Fruit fly (Drosophila melanogaster) whole organism, embryonic: ENCODE measurements around the gene tomb.

ENCODE experiments used
- ATbp ChIP-seq: fragments of 200-800 bp; sonication (Bioruptor generic); optimal IDR thresholded peaks from 2 replicates; lab custom pipeline; 2017; ENCODE audit warnings: missing biosample characterization, mild to moderate bottlenecking, missing genetic modification characterization, missing genetic modification reagents
- Atf-2 ChIP-seq: fragments of 200-800 bp; sonication (Bioruptor generic); optimal IDR thresholded peaks from 2 replicates; lab custom pipeline; 2016; ENCODE audit warnings: missing biosample characterization, missing genetic modification characterization
- CG1024 ChIP-seq: fragments of 200-800 bp; sonication (Bioruptor generic); IDR thresholded peaks from 2 replicates; pipeline ENCODE4 v1.3.6; 2022; ENCODE audit warnings: missing biosample characterization, missing genetic modification characterization
- CG10267 ChIP-seq: fragments of 200-800 bp; sonication (Bioruptor generic); optimal IDR thresholded peaks from 2 replicates; lab custom pipeline; 2018; ENCODE audit warnings: missing biosample characterization, mild to moderate bottlenecking, missing genetic modification characterization, moderate library complexity
- CG11504 ChIP-seq: fragments of 200-800 bp; sonication (Bioruptor generic); optimal IDR thresholded peaks from 3 replicates; lab custom pipeline; 2019; ENCODE audit warnings: missing biosample characterization, mild to moderate bottlenecking, missing genetic modification characterization, moderate library complexity
- CG11696 ChIP-seq: fragments of 200-800 bp; sonication (Bioruptor generic); IDR thresholded peaks from 2 replicates; pipeline ENCODE4 v1.3.6; 2022; ENCODE audit warnings: missing biosample characterization, missing genetic modification characterization
- CG12155 ChIP-seq: fragments of 200-800 bp; sonication (Bioruptor generic); optimal IDR thresholded peaks from 3 replicates; lab custom pipeline; 2016; ENCODE audit warnings: missing biosample characterization, missing genetic modification characterization
- CG12769 ChIP-seq: fragments of 200-800 bp; sonication (Bioruptor generic); optimal IDR thresholded peaks from 2 replicates; lab custom pipeline; 2019; ENCODE audit warnings: missing biosample characterization, mild to moderate bottlenecking, missing genetic modification characterization, moderate library complexity
- CG12942 ChIP-seq: fragments of 200-800 bp; sonication (Bioruptor generic); optimal IDR thresholded peaks from 3 replicates; lab custom pipeline; 2016; ENCODE audit warnings: missing biosample characterization, missing genetic modification characterization
- CG13624 ChIP-seq: fragments of 200-800 bp; sonication (Bioruptor generic); optimal IDR thresholded peaks from 2 replicates; lab custom pipeline; 2016; ENCODE audit warnings: missing biosample characterization, missing genetic modification characterization
- CG15514 ChIP-seq: fragments of 200-800 bp; sonication (Bioruptor generic); optimal IDR thresholded peaks from 3 replicates; lab custom pipeline; 2017; ENCODE audit warnings: missing biosample characterization, missing genetic modification characterization, mild to moderate bottlenecking, moderate library complexity, missing genetic modification reagents
- CG15601 ChIP-seq: fragments of 200-800 bp; sonication (Bioruptor generic); optimal IDR thresholded peaks from 3 replicates; lab custom pipeline; 2019; ENCODE audit warnings: missing biosample characterization, mild to moderate bottlenecking, missing genetic modification characterization, moderate library complexity
- CG1647 ChIP-seq: fragments of 200-800 bp; sonication (Bioruptor generic); optimal IDR thresholded peaks from 3 replicates; lab custom pipeline; 2016; ENCODE audit warnings: missing biosample characterization, missing genetic modification characterization
- CG17385 ChIP-seq: fragments of 200-800 bp; sonication (Bioruptor generic); optimal IDR thresholded peaks from 3 replicates; lab custom pipeline; 2018; ENCODE audit warnings: missing biosample characterization, mild to moderate bottlenecking, missing genetic modification characterization
- CG2129 ChIP-seq: fragments of 200-800 bp; sonication (Bioruptor generic); IDR thresholded peaks from 2 replicates; pipeline ENCODE4 v1.3.6; 2022; ENCODE audit warnings: missing biosample characterization, missing genetic modification characterization; ENCODE audit not compliant: partially characterized antibody
- CG33213 ChIP-seq: fragments of 200-800 bp; sonication (Bioruptor generic); optimal IDR thresholded peaks from 3 replicates; lab custom pipeline; 2016; ENCODE audit warnings: missing biosample characterization, missing genetic modification characterization
- CG3838 ChIP-seq: fragments of 200-800 bp; sonication (Bioruptor generic); optimal IDR thresholded peaks from 3 replicates; lab custom pipeline; 2016; ENCODE audit warnings: missing biosample characterization, missing genetic modification characterization
- CG6683 ChIP-seq: fragments of 200-800 bp; sonication (Bioruptor generic); optimal IDR thresholded peaks from 2 replicates; lab custom pipeline; 2017; ENCODE audit warnings: missing biosample characterization, mild to moderate bottlenecking, missing genetic modification characterization, missing genetic modification reagents
- CG8281 ChIP-seq: fragments of 200-800 bp; sonication (Bioruptor generic); optimal IDR thresholded peaks from 2 replicates; lab custom pipeline; 2018; ENCODE audit warnings: missing biosample characterization, mild to moderate bottlenecking, missing genetic modification characterization, moderate library complexity
- CG8359 ChIP-seq: fragments of 200-800 bp; sonication (Bioruptor generic); optimal IDR thresholded peaks from 2 replicates; lab custom pipeline; 2017; ENCODE audit warnings: missing biosample characterization, mild to moderate bottlenecking, missing genetic modification characterization, borderline replicate concordance
- Doc2 ChIP-seq: fragments of 200-800 bp; sonication (Bioruptor generic); IDR thresholded peaks from 2 replicates; pipeline ENCODE4 v1.3.6; 2022; ENCODE audit warnings: missing biosample characterization, missing genetic modification characterization
- Dref ChIP-seq: fragments of 200-800 bp; sonication (Bioruptor generic); IDR thresholded peaks from 2 replicates; pipeline ENCODE4 v1.3.6; 2022; ENCODE audit warnings: missing biosample characterization, missing genetic modification characterization
- HLH3B ChIP-seq: fragments of 200-800 bp; sonication (Bioruptor generic); IDR thresholded peaks from 2 replicates; pipeline ENCODE4 v1.3.6; 2022; ENCODE audit warnings: missing biosample characterization, missing genetic modification characterization
- Jarid2 ChIP-seq: fragments of 200-800 bp; sonication (Bioruptor generic); optimal IDR thresholded peaks from 3 replicates; lab custom pipeline; 2017; ENCODE audit warnings: mild to moderate bottlenecking, missing biosample characterization, missing genetic modification reagents, missing genetic modification characterization
- Lhr ChIP-seq: fragments of 200-800 bp; sonication (Bioruptor generic); optimal IDR thresholded peaks from 3 replicates; lab custom pipeline; 2017; ENCODE audit warnings: mild to moderate bottlenecking, missing biosample characterization, missing genetic modification reagents, missing genetic modification characterization
- Lpt ChIP-seq: fragments of >200 bp; optimal IDR thresholded peaks from 2 replicates; lab custom pipeline; 2018; ENCODE audit warnings: missing biosample characterization, missing genetic modification characterization
- MBD-R2 ChIP-seq: fragments of 200-800 bp; sonication (Bioruptor generic); IDR thresholded peaks from 2 replicates; pipeline ENCODE4 v1.3.6; 2022; ENCODE audit warnings: missing biosample characterization, missing genetic modification characterization
- NC2α ChIP-seq: fragments of 200-800 bp; sonication (Bioruptor generic); optimal IDR thresholded peaks from 2 replicates; lab custom pipeline; 2016; ENCODE audit warnings: missing biosample characterization, missing genetic modification characterization
- Nf-YC ChIP-seq: fragments of 200-800 bp; optimal IDR thresholded peaks from 3 replicates; lab custom pipeline; 2019; ENCODE audit warnings: missing biosample characterization, mild to moderate bottlenecking, missing genetic modification characterization, moderate library complexity
- Rx ChIP-seq: fragments of 200-800 bp; sonication (Bioruptor generic); IDR thresholded peaks from 2 replicates; pipeline ENCODE4 v1.3.6; 2022; ENCODE audit warnings: missing biosample characterization, missing genetic modification characterization
- Side ChIP-seq: fragments of 200-800 bp; sonication (Bioruptor generic); optimal IDR thresholded peaks from 2 replicates; lab custom pipeline; 2016; ENCODE audit warnings: missing biosample characterization, missing genetic modification characterization
- Sin3A ChIP-seq: fragments of >200 bp; optimal IDR thresholded peaks from 2 replicates; lab custom pipeline; 2018
- al ChIP-seq: fragments of 200-800 bp; sonication (Bioruptor generic); IDR thresholded peaks from 2 replicates; pipeline ENCODE4 v1.3.6; 2022; ENCODE audit warnings: missing biosample characterization, missing genetic modification characterization
- ash1 ChIP-seq: fragments of 200-800 bp; sonication (Bioruptor generic); optimal IDR thresholded peaks from 2 replicates; lab custom pipeline; 2018; ENCODE audit warnings: missing biosample characterization, mild to moderate bottlenecking, missing genetic modification characterization
- chif ChIP-seq, 2 experiments: fragments of 200-800 bp; sonication (Bioruptor generic); optimal IDR thresholded peaks; 3 replicates each; lab custom pipeline; 2016; ENCODE audit warnings: missing biosample characterization in 2 of 2, missing genetic modification characterization in 2 of 2
- chn ChIP-seq: fragments of 200-800 bp; sonication (Bioruptor generic); optimal IDR thresholded peaks from 2 replicates; lab custom pipeline; 2016; ENCODE audit warnings: missing biosample characterization, missing genetic modification characterization
- ewg ChIP-seq: fragments of 200-800 bp; sonication (Bioruptor generic); optimal IDR thresholded peaks from 3 replicates; lab custom pipeline; 2017; ENCODE audit warnings: mild to moderate bottlenecking, missing biosample characterization, missing genetic modification reagents, missing genetic modification characterization
- ftz-f1 ChIP-seq: fragments of 200-800 bp; sonication (Bioruptor generic); optimal IDR thresholded peaks from 2 replicates; lab custom pipeline; 2016; ENCODE audit warnings: missing biosample characterization, missing genetic modification characterization
- gt ChIP-seq: fragments of 200-800 bp; sonication (Bioruptor generic); IDR thresholded peaks from 2 replicates; pipeline ENCODE4 v1.3.6; 2022; ENCODE audit warnings: missing biosample characterization, missing genetic modification characterization
- lov ChIP-seq, 2 experiments: fragments of 200-800 bp in 1 of 2; fragments of >200 bp in 1 of 2; sonication (Bioruptor generic) in 1 of 2; IDR thresholded peaks in 1 of 2; optimal IDR thresholded peaks in 1 of 2; 2 replicates in 1 of 2; 3 replicates in 1 of 2; pipeline versions ENCODE4 v1.3.6 to Lab custom; 2017 to 2022; ENCODE audit warnings: missing biosample characterization in 1 of 2, missing genetic modification characterization in 1 of 2
- mirr ChIP-seq: fragments of 200-800 bp; sonication (Bioruptor generic); optimal IDR thresholded peaks from 3 replicates; lab custom pipeline; 2018; ENCODE audit warnings: missing biosample characterization, mild to moderate bottlenecking, missing genetic modification characterization
- nerfin-1 ChIP-seq: fragments of 200-800 bp; sonication (Bioruptor generic); optimal IDR thresholded peaks from 3 replicates; lab custom pipeline; 2019; ENCODE audit warnings: missing biosample characterization, mild to moderate bottlenecking, missing genetic modification characterization, moderate library complexity
- psq ChIP-seq: fragments of 200-800 bp; sonication (Bioruptor generic); optimal IDR thresholded peaks from 2 replicates; lab custom pipeline; 2017; ENCODE audit warnings: missing biosample characterization, missing genetic modification characterization
- sens-2 ChIP-seq: fragments of 200-800 bp; sonication (Bioruptor generic); IDR thresholded peaks from 2 replicates; pipeline ENCODE4 v1.3.6; 2022; ENCODE audit warnings: missing biosample characterization, missing genetic modification characterization
- sim ChIP-seq: fragments of 200-800 bp; sonication (Bioruptor generic); IDR thresholded peaks from 2 replicates; pipeline ENCODE4 v1.3.6; 2022; ENCODE audit warnings: missing biosample characterization, missing genetic modification characterization
- slou ChIP-seq: fragments of 200-800 bp; sonication (Bioruptor generic); optimal IDR thresholded peaks from 3 replicates; lab custom pipeline; 2016; ENCODE audit warnings: missing biosample characterization, missing genetic modification characterization
- sob ChIP-seq: fragments of 200-800 bp; sonication (Bioruptor generic); IDR thresholded peaks from 2 replicates; pipeline ENCODE4 v1.3.6; 2022; ENCODE audit warnings: missing biosample characterization, missing genetic modification characterization
- tio ChIP-seq: fragments of 200-800 bp; sonication (Bioruptor generic); optimal IDR thresholded peaks from 2 replicates; lab custom pipeline; 2017; ENCODE audit warnings: missing biosample characterization, missing genetic modification characterization, inconsistent platforms
- vvl ChIP-seq: fragments of 200-800 bp; sonication (Bioruptor generic); IDR thresholded peaks from 2 replicates; pipeline ENCODE4 v1.3.6; 2022; ENCODE audit warnings: missing biosample characterization, missing genetic modification characterization
- zen ChIP-seq: fragments of 200-800 bp; sonication (Bioruptor generic); optimal IDR thresholded peaks from 3 replicates; lab custom pipeline; 2018; ENCODE audit warnings: missing biosample characterization, mild to moderate bottlenecking, missing genetic modification characterization, moderate library complexity

Gene tomb

DNA sequence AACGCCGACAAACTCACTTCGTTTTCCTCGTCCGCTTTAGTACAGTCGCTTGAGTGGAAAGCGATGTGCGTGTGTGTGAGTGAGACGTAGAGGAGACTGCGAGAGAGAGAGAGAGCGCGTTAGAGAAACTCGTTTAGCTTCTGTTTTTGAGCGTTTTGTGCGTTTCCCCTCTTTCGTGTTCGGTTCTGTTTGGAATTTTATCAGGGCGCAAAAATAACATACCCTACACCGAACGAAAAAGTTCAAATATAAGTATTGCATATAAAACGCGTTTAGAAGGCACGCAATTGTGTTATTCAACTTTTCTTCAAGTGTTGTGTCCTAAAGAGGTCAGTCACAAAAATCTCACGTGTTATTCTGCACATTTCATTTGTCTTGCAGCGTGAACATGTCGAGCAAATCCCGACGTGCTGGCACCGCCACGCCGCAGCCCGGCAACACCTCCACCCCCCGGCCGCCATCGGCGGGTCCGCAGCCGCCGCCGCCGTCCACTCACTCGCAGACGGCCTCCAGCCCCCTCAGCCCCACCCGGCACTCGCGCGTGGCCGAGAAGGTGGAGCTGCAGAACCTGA is 6.5 kb upstream of the tomb start (continued):
- TF ChIP-seq CG15601 (tag; lab: Kevin White, UChicago) = no peak
- no peak for TF ChIP-seq tio (GFP tag; lab: Kevin White, UChicago)
- peak; percentile 79 for TF ChIP-seq vvl (GFP tag; lab: Robert Waterston, UW)
- peak; percentile 66 for TF ChIP-seq sob (GFP tag; lab: Robert Waterston, UW)
- peak; percentile 30 for TF ChIP-seq al
- peak; percentile 11 for TF ChIP-seq chn (GFP tag; lab: Kevin White, UChicago)
- TF ChIP-seq Jarid2 (GFP tag; lab: Kevin White, UChicago) = no peak
- no peak for TF ChIP-seq CG12769 (tag; lab: Kevin White, UChicago)
- peak; percentile 26 for TF ChIP-seq nerfin-1 (tag; lab: Kevin White, UChicago)
- no peak for TF ChIP-seq lov (optimal IDR thresholded peaks at IDR 0.05; lab: Kevin White, UChicago)
- TF ChIP-seq lov (GFP tag; IDR thresholded peaks at IDR 0.05; lab: Robert Waterston, UW) = 0 out of 3 replicates have a peak, but pooled peaks have one; percentile 42
- TF ChIP-seq ewg (GFP tag; lab: Kevin White, UChicago) = no peak
- no peak for TF ChIP-seq Dref (GFP tag; lab: Robert Waterston, UW)
- no peak for TF ChIP-seq NC2α (GFP tag; lab: Kevin White, UChicago)
- TF ChIP-seq CG3838 (GFP tag; lab: Kevin White, UChicago) = no peak
- 0 out of 2 replicates have a peak, but pooled peaks have one; percentile 6 for TF ChIP-seq CG1024 (GFP tag; lab: Robert Waterston, UW)
- TF ChIP-seq Side (GFP tag; lab: Kevin White, UChicago) = peak; percentile 44
- TF ChIP-seq CG8281 (tag; lab: Kevin White, UChicago) = no peak
- TF ChIP-seq mirr (GFP tag; lab: Kevin White, UChicago) = peak; percentile 20
- TF ChIP-seq CG33213 (GFP tag; lab: Kevin White, UChicago) = no peak
- TF ChIP-seq sens-2 (GFP tag; lab: Robert Waterston, UW) = no peak
- no peak for TF ChIP-seq Doc2
- TF ChIP-seq CG11696 = 0 out of 2 replicates have a peak, but pooled peaks have one; percentile 23
- no peak for TF ChIP-seq slou
- peak; percentile 38 for TF ChIP-seq Nf-YC (tag; lab: Kevin White, UChicago)
- TF ChIP-seq ATbp (GFP tag; lab: Kevin White, UChicago) = peak; percentile 47
- TF ChIP-seq CG15514 (GFP tag; lab: Kevin White, UChicago) = peak; percentile 36
- TF ChIP-seq sim (GFP tag; lab: Robert Waterston, UW) = 0 out of 2 replicates have a peak, but pooled peaks have one; percentile 7
- TF ChIP-seq CG10267 (tag; lab: Kevin White, UChicago) = no peak
- TF ChIP-seq Sin3A (lab: Kevin White, UChicago) = no peak
- TF ChIP-seq CG12155 (GFP tag; lab: Kevin White, UChicago) = peak; percentile 29
- no peak for TF ChIP-seq zen
- no peak for TF ChIP-seq CG11504 (tag; lab: Kevin White, UChicago)
- TF ChIP-seq Atf-2 = no peak
- TF ChIP-seq Lhr (GFP tag; lab: Kevin White, UChicago) = no peak
- 0 out of 2 replicates have a peak, but pooled peaks have one; percentile 42 for TF ChIP-seq HLH3B (GFP tag; lab: Robert Waterston, UW)
- peak; percentile 54 for TF ChIP-seq CG17385
- peak; percentile 37 for TF ChIP-seq ftz-f1 (GFP tag; lab: Kevin White, UChicago)
- TF ChIP-seq Lpt (GFP tag; lab: Kevin White, UChicago) = no peak
- TF ChIP-seq CG6683 = no peak
- TF ChIP-seq CG13624 (GFP tag; lab: Kevin White, UChicago) = peak; percentile 15
- no peak for TF ChIP-seq Rx (GFP tag; lab: Robert Waterston, UW)
- TF ChIP-seq MBD-R2 (GFP tag; lab: Robert Waterston, UW) = peak; percentile 25; the same call in 1 of the 2 replicates
- TF ChIP-seq CG1647 = no peak
- peak; percentile 40 for TF ChIP-seq CG12942 (GFP tag; lab: Kevin White, UChicago)
- peak; percentile 44 for TF ChIP-seq psq (GFP tag; lab: Kevin White, UChicago)
- peak in 1 of 2 experiments; percentile 11 for TF ChIP-seq chif (GFP tag; optimal IDR thresholded peaks at IDR 0.05; lab: Kevin White, UChicago)
- TF ChIP-seq CG8359 (GFP tag; lab: Kevin White, UChicago) = no peak
- TF ChIP-seq CG2129 (GFP tag; lab: Robert Waterston, UW) = no peak
- TF ChIP-seq ash1 = peak; percentile 1
- TF ChIP-seq gt = no peak
